Worm (Caenorhabditis elegans) whole organism, young adult: ENCODE data around the gene B0244.6.

Source experiments
- B0336.3 ChIP-seq: fragments of 200-800 bp; sonication (Bioruptor generic); IDR thresholded peaks from 2 replicates; pipeline ENCODE4 v1.3.6; 2022; ENCODE audit warnings: missing genetic modification characterization, missing compliant biosample characterization
- C17E4.6 ChIP-seq: fragments of 200-800 bp; sonication (Bioruptor generic); IDR thresholded peaks from 2 replicates; pipeline ENCODE4 v1.3.6; 2022; ENCODE audit warnings: missing genetic modification reagents, missing genetic modification characterization, missing compliant biosample characterization
- F37B4.10 ChIP-seq: fragments of 200-800 bp; sonication (Bioruptor generic); IDR thresholded peaks from 2 replicates; pipeline ENCODE4 v1.3.6; 2022; ENCODE audit warnings: missing genetic modification characterization, missing compliant biosample characterization
- F57C9.4 ChIP-seq: sonication (generic microtip); optimal IDR thresholded peaks from 2 replicates; lab custom pipeline; 2017; ENCODE audit warnings: mild to moderate bottlenecking, missing genetic modification characterization, missing compliant biosample characterization
- K12H6.12 ChIP-seq: fragments of 200-800 bp; sonication (Bioruptor generic); optimal IDR thresholded peaks from 2 replicates; lab custom pipeline; 2018; ENCODE audit warnings: mild to moderate bottlenecking, missing genetic modification characterization, missing compliant biosample characterization
- Y53G8AR.9 ChIP-seq: fragments of 200-800 bp; sonication (Bioruptor generic); conservative IDR thresholded peaks from 2 replicates; pipeline ENCODE4 v1.3.6; 2022; ENCODE audit warnings: missing genetic modification reagents, missing genetic modification characterization, missing compliant biosample characterization
- Y67H2A.10 ChIP-seq: fragments of 200-800 bp; sonication (Bioruptor generic); conservative IDR thresholded peaks from 2 replicates; pipeline ENCODE4 v1.3.6; 2022; ENCODE audit warnings: missing genetic modification reagents, missing genetic modification characterization, missing compliant biosample characterization
- Y79H2A.3 ChIP-seq: fragments of 200-800 bp; sonication (Bioruptor generic); conservative IDR thresholded peaks from 2 replicates; pipeline ENCODE4 v1.3.6; 2022; ENCODE audit warnings: missing genetic modification reagents, missing genetic modification characterization, missing compliant biosample characterization
- Y95B8A.8 ChIP-seq: fragments of 200-800 bp; sonication (Bioruptor generic); IDR thresholded peaks from 2 replicates; pipeline ENCODE4 v1.3.6; 2022; ENCODE audit warnings: missing genetic modification reagents, missing genetic modification characterization, missing compliant biosample characterization
- ZK185.1 ChIP-seq: sonication (generic microtip); optimal IDR thresholded peaks from 2 replicates; lab custom pipeline; 2016; ENCODE audit warnings: mild to moderate bottlenecking, missing genetic modification characterization, missing compliant biosample characterization; ENCODE audit not compliant: poor library complexity, severe bottlenecking
- ama-1 ChIP-seq, 3 experiments: fragments of 150-350 bp in 1 of 3; sonication (generic microtip) in 2 of 3; optimal IDR thresholded peaks; 2 replicates each; lab custom pipeline; 2014 to 2018; ENCODE audit warnings: missing biosample characterization in 2 of 3, missing genetic modification characterization in 2 of 3, missing genetic modification reagents in 2 of 3
- aptf-2 ChIP-seq: fragments of 200-800 bp; sonication (Bioruptor generic); conservative IDR thresholded peaks from 2 replicates; pipeline ENCODE4 v1.3.6; 2022; ENCODE audit warnings: missing genetic modification reagents, missing genetic modification characterization, missing compliant biosample characterization
- attf-3 ChIP-seq: fragments of 200-800 bp; sonication (Bioruptor generic); conservative IDR thresholded peaks from 2 replicates; pipeline ENCODE4 v1.3.6; 2022; ENCODE audit warnings: missing genetic modification reagents, missing genetic modification characterization, missing compliant biosample characterization
- attf-6 ChIP-seq: fragments of 200-800 bp; sonication (Bioruptor generic); IDR thresholded peaks from 2 replicates; pipeline ENCODE4 v1.3.6; 2022; ENCODE audit warnings: missing genetic modification reagents, missing genetic modification characterization, missing compliant biosample characterization
- ccch-3 ChIP-seq: fragments of 200-800 bp; sonication (Bioruptor generic); optimal IDR thresholded peaks from 2 replicates; lab custom pipeline; 2018; ENCODE audit warnings: mild to moderate bottlenecking, missing genetic modification characterization, missing compliant biosample characterization
- ceh-100 ChIP-seq: fragments of 200-800 bp; sonication (Bioruptor generic); IDR thresholded peaks from 2 replicates; pipeline ENCODE4 v1.3.6; 2022; ENCODE audit warnings: missing genetic modification reagents, missing genetic modification characterization, missing compliant biosample characterization
- ceh-79 ChIP-seq: sonication (generic microtip); optimal IDR thresholded peaks from 2 replicates; lab custom pipeline; 2017; ENCODE audit warnings: mild to moderate bottlenecking, missing genetic modification characterization, missing compliant biosample characterization
- die-1 ChIP-seq: sonication (generic microtip); optimal IDR thresholded peaks from 2 replicates; lab custom pipeline; 2016; ENCODE audit warnings: missing genotype, mild to moderate bottlenecking, missing genetic modification characterization, missing compliant biosample characterization
- dox-1 ChIP-seq: fragments of 200-800 bp; sonication (Bioruptor generic); IDR thresholded peaks from 2 replicates; pipeline ENCODE4 v1.3.6; 2022; ENCODE audit warnings: missing genetic modification reagents, missing genetic modification characterization, missing compliant biosample characterization
- ekl-4 ChIP-seq: fragments of 200-800 bp; sonication (Bioruptor generic); IDR thresholded peaks from 2 replicates; pipeline ENCODE4 v1.3.6; 2022; ENCODE audit warnings: missing genetic modification reagents, missing genetic modification characterization, missing compliant biosample characterization
- ets-4 ChIP-seq: fragments of 200-800 bp; sonication (Bioruptor generic); optimal IDR thresholded peaks from 2 replicates; lab custom pipeline; 2018; ENCODE audit warnings: mild to moderate bottlenecking, missing genetic modification characterization, missing compliant biosample characterization
- fkh-3 ChIP-seq: sonication (generic microtip); optimal IDR thresholded peaks from 2 replicates; lab custom pipeline; 2016; ENCODE audit warnings: mild to moderate bottlenecking, missing genetic modification characterization, missing compliant biosample characterization
- hlh-26 ChIP-seq: fragments of 200-800 bp; sonication (Bioruptor generic); conservative IDR thresholded peaks from 2 replicates; pipeline ENCODE4 v1.3.6; 2022; ENCODE audit warnings: missing genetic modification reagents, missing genetic modification characterization, missing compliant biosample characterization
- hmg-1.2 ChIP-seq: fragments of 200-800 bp; sonication (Bioruptor generic); IDR thresholded peaks from 2 replicates; pipeline ENCODE4 v1.3.6; 2022; ENCODE audit warnings: missing genetic modification reagents, missing genetic modification characterization, missing compliant biosample characterization
- hrde-1 ChIP-seq: sonication (generic microtip); optimal IDR thresholded peaks from 2 replicates; lab custom pipeline; 2016; ENCODE audit warnings: missing genetic modification characterization, mild to moderate bottlenecking, missing compliant biosample characterization, moderate library complexity, missing genotype, missing genetic modification reagents, borderline replicate concordance
- lag-1 ChIP-seq: fragments of 200-800 bp; sonication (Bioruptor generic); IDR thresholded peaks from 2 replicates; pipeline ENCODE4 v1.3.6; 2022; ENCODE audit warnings: missing genetic modification reagents, missing genetic modification characterization, missing compliant biosample characterization
- let-526 ChIP-seq: fragments of 200-800 bp; sonication (Bioruptor generic); IDR thresholded peaks from 2 replicates; pipeline ENCODE4 v1.3.6; 2022; ENCODE audit warnings: missing genetic modification reagents, missing genetic modification characterization, missing compliant biosample characterization
- let-607 ChIP-seq, 2 experiments: fragments of 200-800 bp in 1 of 2; sonication (Bioruptor generic) in 1 of 2; sonication (generic microtip) in 1 of 2; optimal IDR thresholded peaks; 2 replicates each; lab custom pipeline; 2016 to 2018; ENCODE audit warnings: mild to moderate bottlenecking in 2 of 2, missing compliant biosample characterization in 2 of 2, missing genetic modification characterization in 2 of 2, moderate library complexity in 2 of 2, missing genotype in 1 of 2
- lin-35 ChIP-seq, 3 experiments: fragments of 150-350 bp in 2 of 3; sonication (generic microtip) in 1 of 3; optimal IDR thresholded peaks; 2 replicates each; lab custom pipeline; 2014 to 2018; ENCODE audit warnings: missing biosample characterization in 3 of 3, missing genetic modification characterization in 3 of 3, missing genetic modification reagents in 3 of 3
- lin-40 ChIP-seq: sonication (generic microtip); optimal IDR thresholded peaks from 2 replicates; lab custom pipeline; 2016; ENCODE audit warnings: missing genetic modification characterization, mild to moderate bottlenecking, missing compliant biosample characterization, missing genotype, missing genetic modification reagents
- lir-1 ChIP-seq: fragments of 200-800 bp; sonication (Bioruptor generic); conservative IDR thresholded peaks from 2 replicates; pipeline ENCODE4 v1.3.6; 2022; ENCODE audit warnings: missing genetic modification reagents, missing genetic modification characterization, missing compliant biosample characterization
- madf-10 ChIP-seq: sonication (generic microtip); optimal IDR thresholded peaks from 2 replicates; lab custom pipeline; 2016; ENCODE audit warnings: mild to moderate bottlenecking, missing genetic modification characterization, missing compliant biosample characterization
- madf-8 ChIP-seq: fragments of 200-800 bp; sonication (Bioruptor generic); conservative IDR thresholded peaks from 2 replicates; pipeline ENCODE4 v1.3.6; 2022; ENCODE audit warnings: missing genetic modification reagents, missing genetic modification characterization, missing compliant biosample characterization
- mcd-1 ChIP-seq: fragments of 200-800 bp; sonication (Bioruptor generic); IDR thresholded peaks from 2 replicates; pipeline ENCODE4 v1.3.6; 2022; ENCODE audit warnings: missing genetic modification reagents, missing genetic modification characterization, missing compliant biosample characterization
- mel-28 ChIP-seq: sonication (generic microtip); optimal IDR thresholded peaks from 2 replicates; lab custom pipeline; 2016; ENCODE audit warnings: borderline replicate concordance, mild to moderate bottlenecking, missing genetic modification characterization, missing compliant biosample characterization
- nhr-179 ChIP-seq: sonication (generic microtip); optimal IDR thresholded peaks from 2 replicates; lab custom pipeline; 2016; ENCODE audit warnings: mild to moderate bottlenecking, missing genetic modification characterization, missing compliant biosample characterization
- nhr-27 ChIP-seq: fragments of 200-800 bp; sonication (Bioruptor generic); optimal IDR thresholded peaks from 2 replicates; lab custom pipeline; 2018; ENCODE audit warnings: mild to moderate bottlenecking, missing genetic modification characterization, moderate library complexity, missing compliant biosample characterization
- nhr-90 ChIP-seq: sonication (generic microtip); optimal IDR thresholded peaks from 2 replicates; lab custom pipeline; 2016; ENCODE audit warnings: missing genotype, mild to moderate bottlenecking, missing genetic modification characterization, missing compliant biosample characterization
- pbrm-1 ChIP-seq: fragments of 200-800 bp; sonication (Bioruptor generic); IDR thresholded peaks from 2 replicates; pipeline ENCODE4 v1.3.6; 2022; ENCODE audit warnings: missing genetic modification reagents, missing genetic modification characterization, missing compliant biosample characterization
- pha-4 ChIP-seq: fragments of 150-350 bp; sonication (generic microtip); optimal IDR thresholded peaks from 2 replicates; lab custom pipeline; 2014; ENCODE audit warnings: missing biosample characterization, missing genetic modification reagents, missing genetic modification characterization
- rcor-1 ChIP-seq: fragments of 200-800 bp; sonication (Bioruptor generic); IDR thresholded peaks from 2 replicates; pipeline ENCODE4 v1.3.6; 2022; ENCODE audit warnings: missing genetic modification reagents, missing genetic modification characterization, missing compliant biosample characterization
- sdz-38 ChIP-seq: sonication (generic microtip); optimal IDR thresholded peaks from 2 replicates; lab custom pipeline; 2016; ENCODE audit warnings: missing genotype, missing genetic modification characterization, missing compliant biosample characterization
- sea-2 ChIP-seq: fragments of 200-800 bp; sonication (Bioruptor generic); IDR thresholded peaks from 2 replicates; pipeline ENCODE4 v1.3.6; 2022; ENCODE audit warnings: missing genetic modification characterization, missing compliant biosample characterization
- unc-130 ChIP-seq: sonication (generic microtip); optimal IDR thresholded peaks from 2 replicates; lab custom pipeline; 2016; ENCODE audit warnings: missing genetic modification reagents, missing genetic modification characterization, missing compliant biosample characterization
- ztf-26 ChIP-seq: sonication (generic microtip); optimal IDR thresholded peaks from 2 replicates; lab custom pipeline; 2017; ENCODE audit warnings: missing genetic modification characterization, missing compliant biosample characterization
- ztf-28 ChIP-seq: fragments of 200-800 bp; sonication (Bioruptor generic); IDR thresholded peaks from 2 replicates; pipeline ENCODE4 v1.3.6; 2022; ENCODE audit warnings: missing genetic modification reagents, missing genetic modification characterization, missing compliant biosample characterization
- ztf-6 ChIP-seq: fragments of 200-800 bp; sonication (Bioruptor generic); IDR thresholded peaks from 2 replicates; pipeline ENCODE4 v1.3.6; 2022; ENCODE audit warnings: missing genetic modification reagents, missing genetic modification characterization, missing compliant biosample characterization

B0244.6 gene

ce11 chrIII:5697963-5698730 is 39.7 kb upstream of the B0244.6 start, which contains the start of the genes lgg-3 and rgs-5 (continued):
- TF ChIP-seq K12H6.12 (tag; lab: Kevin White, UChicago) (no peak), ccch-3 (GFP tag; lab: Kevin White, UChicago) (no peak), die-1 (tag; lab: Kevin White, UChicago) (no peak), ets-4 (GFP tag; lab: Kevin White, UChicago) (no peak), mel-28 (no peak), ekl-4 (GFP tag; lab: Robert Waterston, UW) (0 out of 2 replicates have a peak, but pooled peaks have one; percentile 8), ceh-100 (GFP tag; lab: Robert Waterston, UW) (no peak), lin-35 (GFP tag; optimal IDR thresholded peaks at IDR 0.05; lab: Kevin White, UChicago) (peak in 1 of 3 experiments; percentile 30), sea-2 (GFP tag; lab: Robert Waterston, UW) (no peak), pha-4 (no peak), attf-3 (no peak), ztf-6 (no peak), let-526 (GFP tag; lab: Robert Waterston, UW) (no peak), Y67H2A.10 (GFP tag; lab: Robert Waterston, UW) (no peak), pbrm-1 (no peak), ztf-28 (GFP tag; lab: Robert Waterston, UW) (no peak), lag-1 (GFP tag; lab: Robert Waterston, UW) (no peak), hrde-1 (no peak), nhr-27 (no peak), attf-6 (no peak), mcd-1 (no peak), aptf-2 (GFP tag; lab: Robert Waterston, UW) (no peak), dox-1 (GFP tag; lab: Robert Waterston, UW) (no peak; the same call in 1 of the 2 replicates), fkh-3 (tag; lab: Kevin White, UChicago) (no peak), madf-8 (GFP tag; lab: Robert Waterston, UW) (peak; percentile 72), ZK185.1 (tag; lab: Kevin White, UChicago) (no peak), lir-1 (GFP tag; lab: Robert Waterston, UW) (no peak), let-607 (tag; optimal IDR thresholded peaks at IDR 0.05; lab: Kevin White, UChicago) (no peak), hlh-26 (GFP tag; lab: Robert Waterston, UW) (no peak), ztf-26 (tag; lab: Kevin White, UChicago) (no peak), Y79H2A.3 (GFP tag; lab: Robert Waterston, UW) (no peak), madf-10 (no peak), ceh-79 (tag; lab: Kevin White, UChicago) (no peak), lin-40 (tag; lab: Kevin White, UChicago) (no peak), F37B4.10 (GFP tag; lab: Robert Waterston, UW) (no peak), unc-130 (GFP tag; lab: Kevin White, UChicago) (peak; percentile 37), B0336.3 (GFP tag; lab: Robert Waterston, UW) (no peak), F57C9.4 (no peak), ama-1 (optimal IDR thresholded peaks at IDR 0.05; lab: Kevin White, UChicago) (no peak), ama-1 (GFP tag; optimal IDR thresholded peaks at IDR 0.05; lab: Kevin White, UChicago) (no peak), nhr-179 (tag; lab: Kevin White, UChicago) (no peak), sdz-38 (tag; lab: Kevin White, UChicago) (no peak), rcor-1 (GFP tag; lab: Robert Waterston, UW) (peak; percentile 39; the same call in 1 of the 2 replicates), nhr-90 (no peak), Y95B8A.8 (GFP tag; lab: Robert Waterston, UW) (no peak), Y53G8AR.9 (no peak), C17E4.6 (GFP tag; lab: Robert Waterston, UW) (no peak), hmg-1.2 (peak; percentile 13; the same call in 1 of the 2 replicates)
